Fruit fly (Drosophila melanogaster): ENCODE results near the gene Scsalpha1.

DNA sequence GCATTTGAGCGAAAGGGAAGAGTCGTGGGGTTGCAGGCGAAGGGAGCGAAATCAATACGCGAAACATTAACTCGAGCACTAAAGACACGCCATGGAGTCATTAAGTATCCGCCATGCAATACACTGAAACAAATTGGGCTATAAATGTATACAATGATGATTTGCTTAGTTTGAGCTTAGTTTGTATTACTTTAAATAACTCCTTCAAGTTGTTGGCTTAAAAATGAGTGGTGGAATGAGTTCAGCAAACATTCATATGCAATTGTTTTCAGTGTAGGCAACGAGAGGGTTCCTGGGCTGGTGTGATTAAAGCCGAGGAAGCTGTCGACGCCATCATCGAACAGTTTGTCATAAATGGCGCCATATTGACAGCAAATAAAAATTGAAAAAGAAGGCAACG is 16.3 kb upstream of the Scsalpha1 start:
- TF ChIP-seq Myc (optimal IDR thresholded peaks at IDR 0.05) (no peak), Abd-B (GFP tag; optimal IDR thresholded peaks at IDR 0.05) (no peak), Vsx2 (GFP tag; optimal IDR thresholded peaks at IDR 0.05; ENCODE audit: partially characterized antibody) (no peak), sv (GFP tag; optimal IDR thresholded peaks at IDR 0.05) (no peak), tai (GFP tag; optimal IDR thresholded peaks at IDR 0.05) (no peak), pan (optimal IDR thresholded peaks at IDR 0.05) (no peak), psq (GFP tag; optimal IDR thresholded peaks at IDR 0.05) (no peak), Hr78 (GFP tag; optimal IDR thresholded peaks at IDR 0.05) (no peak), Jra (GFP tag; optimal IDR thresholded peaks at IDR 0.05) (no peak), CG32264 (GFP tag; optimal IDR thresholded peaks at IDR 0.05) (no peak), h (GFP tag; optimal IDR thresholded peaks at IDR 0.05) (no peak), ey (GFP tag; optimal IDR thresholded peaks at IDR 0.05) (no peak), Dif (GFP tag; optimal IDR thresholded peaks at IDR 0.05; ENCODE audit: partially characterized antibody) (no peak)

Data from whole organism, wandering third instar larva.